Worm (Caenorhabditis elegans) whole organism, mixed stage, embryonic: ENCODE measurements around the gene cwp-5.

Experiments used
- M03D4.4 ChIP-seq: sonication (generic microtip); optimal IDR thresholded peaks from 2 replicates; lab custom pipeline; 2017; ENCODE audit warnings: mild to moderate bottlenecking, missing genetic modification characterization, missing compliant biosample characterization
- blmp-1 ChIP-seq: fragments of 150-350 bp; optimal IDR thresholded peaks from 2 replicates; lab custom pipeline; 2014; ENCODE audit warnings: missing biosample characterization, missing genetic modification characterization
- ceh-39 ChIP-seq: fragments of 150-350 bp; optimal IDR thresholded peaks from 2 replicates; lab custom pipeline; 2014; ENCODE audit warnings: missing biosample characterization, missing genetic modification characterization
- ceh-43 ChIP-seq: fragments of 200-800 bp; sonication (Bioruptor generic); optimal IDR thresholded peaks from 2 replicates; lab custom pipeline; 2018; ENCODE audit warnings: mild to moderate bottlenecking, missing genetic modification characterization, moderate library complexity, missing compliant biosample characterization
- ceh-83 ChIP-seq: fragments of 200-800 bp; sonication (Bioruptor generic); optimal IDR thresholded peaks from 2 replicates; lab custom pipeline; 2018; ENCODE audit warnings: mild to moderate bottlenecking, missing genetic modification characterization, missing compliant biosample characterization
- ces-1 ChIP-seq: fragments of 150-350 bp; optimal IDR thresholded peaks from 2 replicates; lab custom pipeline; 2014; ENCODE audit warnings: missing biosample characterization, missing genetic modification reagents, missing genetic modification characterization
- cnd-1 ChIP-seq: fragments of 200-800 bp; sonication (Bioruptor generic); optimal IDR thresholded peaks from 2 replicates; lab custom pipeline; 2018; ENCODE audit warnings: mild to moderate bottlenecking, missing genetic modification characterization, missing compliant biosample characterization
- drap-1 ChIP-seq: fragments of 200-800 bp; sonication (Bioruptor generic); optimal IDR thresholded peaks from 3 replicates; lab custom pipeline; 2018; ENCODE audit warnings: mild to moderate bottlenecking, missing genetic modification characterization, missing compliant biosample characterization
- elt-1 ChIP-seq: sonication (generic microtip); optimal IDR thresholded peaks from 2 replicates; lab custom pipeline; 2017; ENCODE audit warnings: missing genetic modification characterization, mild to moderate bottlenecking, missing compliant biosample characterization, antibody characterized with exemption, moderate library complexity, borderline replicate concordance; ENCODE audit not compliant: insufficient read depth
- elt-3 ChIP-seq: fragments of 150-350 bp; optimal IDR thresholded peaks from 2 replicates; lab custom pipeline; 2014; ENCODE audit warnings: missing biosample characterization, missing genetic modification characterization
- flh-1 ChIP-seq: fragments of 200-800 bp; sonication (Bioruptor generic); optimal IDR thresholded peaks from 2 replicates; lab custom pipeline; 2018; ENCODE audit warnings: mild to moderate bottlenecking, missing genetic modification characterization, moderate library complexity, missing compliant biosample characterization
- ham-2 ChIP-seq: fragments of 200-800 bp; sonication (Bioruptor generic); optimal IDR thresholded peaks from 2 replicates; lab custom pipeline; 2018; ENCODE audit warnings: mild to moderate bottlenecking, missing genetic modification characterization, missing compliant biosample characterization
- hlh-1 ChIP-seq: fragments of 150-350 bp; optimal IDR thresholded peaks from 2 replicates; lab custom pipeline; 2014; ENCODE audit warnings: missing biosample characterization, missing genetic modification reagents, missing genetic modification characterization
- lin-13 ChIP-seq: fragments of 150-350 bp; optimal IDR thresholded peaks from 2 replicates; lab custom pipeline; 2014; ENCODE audit warnings: missing biosample characterization, missing genetic modification characterization
- lin-32 ChIP-seq: fragments of 200-800 bp; sonication (Bioruptor generic); optimal IDR thresholded peaks from 2 replicates; lab custom pipeline; 2018; ENCODE audit warnings: mild to moderate bottlenecking, missing genetic modification characterization, missing compliant biosample characterization
- lsy-2 ChIP-seq: fragments of 150-350 bp; optimal IDR thresholded peaks from 2 replicates; lab custom pipeline; 2014; ENCODE audit warnings: missing biosample characterization, missing genetic modification characterization
- mab-5 ChIP-seq: fragments of 150-350 bp; optimal IDR thresholded peaks from 2 replicates; lab custom pipeline; 2014; ENCODE audit warnings: missing biosample characterization, missing genetic modification characterization
- mep-1 ChIP-seq: fragments of 150-350 bp; optimal IDR thresholded peaks from 2 replicates; lab custom pipeline; 2017; ENCODE audit warnings: missing biosample characterization, missing genetic modification reagents, missing genetic modification characterization, inconsistent platforms
- mls-2 ChIP-seq: sonication (generic microtip); optimal IDR thresholded peaks from 2 replicates; lab custom pipeline; 2016; ENCODE audit warnings: mild to moderate bottlenecking, missing genetic modification characterization, moderate library complexity, missing compliant biosample characterization
- nhr-237 ChIP-seq: fragments of 150-350 bp; optimal IDR thresholded peaks from 2 replicates; lab custom pipeline; 2014; ENCODE audit warnings: missing biosample characterization, missing genetic modification characterization
- nhr-28 ChIP-seq: fragments of 150-350 bp; optimal IDR thresholded peaks from 2 replicates; lab custom pipeline; 2014; ENCODE audit warnings: missing biosample characterization, missing genetic modification characterization
- pha-4 ChIP-seq: fragments of 150-350 bp; optimal IDR thresholded peaks from 2 replicates; lab custom pipeline; 2018; ENCODE audit warnings: missing biosample characterization, missing genetic modification reagents, missing genetic modification characterization
- sem-2 ChIP-seq: fragments of 200-800 bp; sonication (Bioruptor generic); optimal IDR thresholded peaks from 2 replicates; lab custom pipeline; 2018; ENCODE audit warnings: mild to moderate bottlenecking, missing genetic modification characterization, missing compliant biosample characterization
- snpc-4 ChIP-seq: fragments of 150-350 bp; optimal IDR thresholded peaks from 2 replicates; lab custom pipeline; 2014; ENCODE audit warnings: missing biosample characterization, missing genetic modification characterization
- sptf-1 ChIP-seq: sonication (generic microtip); optimal IDR thresholded peaks from 2 replicates; lab custom pipeline; 2017; ENCODE audit warnings: mild to moderate bottlenecking, missing genetic modification characterization, moderate library complexity, missing compliant biosample characterization
- tbx-8 ChIP-seq: fragments of 200-800 bp; sonication (Bioruptor generic); optimal IDR thresholded peaks from 2 replicates; lab custom pipeline; 2018; ENCODE audit warnings: mild to moderate bottlenecking, missing genetic modification characterization, moderate library complexity, missing compliant biosample characterization
- unc-120 ChIP-seq: sonication (generic microtip); optimal IDR thresholded peaks from 2 replicates; lab custom pipeline; 2017; ENCODE audit warnings: missing genetic modification characterization, missing compliant biosample characterization; ENCODE audit not compliant: poor library complexity, severe bottlenecking
- unc-62 ChIP-seq: fragments of 150-350 bp; optimal IDR thresholded peaks from 2 replicates; lab custom pipeline; 2014; ENCODE audit warnings: missing biosample characterization, missing genetic modification reagents, missing genetic modification characterization
- zip-8 ChIP-seq: fragments of 150-350 bp; optimal IDR thresholded peaks from 2 replicates; lab custom pipeline; 2014; ENCODE audit warnings: missing biosample characterization, missing genetic modification characterization
- ztf-11 ChIP-seq: fragments of 150-350 bp; optimal IDR thresholded peaks from 2 replicates; lab custom pipeline; 2014; ENCODE audit warnings: missing biosample characterization, missing genetic modification characterization

Gene cwp-5

DNA sequence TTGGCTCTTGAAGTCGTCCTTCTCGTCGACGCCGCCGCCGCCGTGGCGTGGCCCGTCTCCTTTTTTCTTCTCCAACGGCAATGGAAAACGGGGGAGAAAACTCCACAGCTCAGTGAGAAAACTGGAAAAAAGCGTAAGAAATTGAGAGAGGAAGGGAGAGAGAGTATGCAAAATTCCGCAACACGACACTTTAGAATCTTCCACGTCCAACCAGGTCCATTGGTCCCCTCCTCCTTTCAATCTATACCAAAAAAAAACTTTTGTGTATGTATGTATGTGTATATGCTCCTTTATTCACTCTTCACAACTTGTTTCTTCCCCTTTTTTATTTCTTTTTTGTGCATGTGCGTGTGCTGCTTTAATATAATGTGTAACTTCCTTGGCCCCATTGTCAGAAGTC is 19.3 kb upstream of the cwp-5 start:
- TF ChIP-seq mab-5 (tag; lab: Kevin White, UChicago): no peak
- TF ChIP-seq mep-1 (tag; lab: Kevin White, UChicago): no peak
- TF ChIP-seq unc-120 (tag; lab: Kevin White, UChicago): no peak
- no peak for TF ChIP-seq hlh-1
- TF ChIP-seq lsy-2: no peak
- no peak for TF ChIP-seq unc-62

DNA sequence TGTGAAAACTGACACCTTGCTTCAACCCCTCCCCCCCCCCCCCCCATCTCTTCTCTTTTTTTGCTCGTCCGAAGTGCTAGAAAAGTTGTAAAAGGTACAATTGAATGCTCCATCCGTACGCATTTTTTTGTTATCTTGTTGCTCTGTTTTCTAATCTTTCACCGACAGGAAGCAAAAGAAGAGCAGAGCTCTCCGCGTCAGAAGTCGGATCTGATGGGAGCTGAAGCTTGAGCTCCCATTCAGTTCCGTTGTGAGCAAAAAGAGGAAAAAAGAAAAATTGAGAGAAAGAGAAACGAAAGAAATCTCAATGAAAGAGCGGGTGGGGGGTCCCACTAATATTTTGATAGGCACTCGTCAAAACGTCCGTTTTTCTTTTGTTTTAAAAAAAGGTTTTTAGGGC is 17.1 kb upstream of the cwp-5 start:
- TF ChIP-seq unc-120 (tag; lab: Kevin White, UChicago): peak; percentile 24
- no peak for TF ChIP-seq cnd-1
- TF ChIP-seq, all 35 proteins: peak for 1

DNA sequence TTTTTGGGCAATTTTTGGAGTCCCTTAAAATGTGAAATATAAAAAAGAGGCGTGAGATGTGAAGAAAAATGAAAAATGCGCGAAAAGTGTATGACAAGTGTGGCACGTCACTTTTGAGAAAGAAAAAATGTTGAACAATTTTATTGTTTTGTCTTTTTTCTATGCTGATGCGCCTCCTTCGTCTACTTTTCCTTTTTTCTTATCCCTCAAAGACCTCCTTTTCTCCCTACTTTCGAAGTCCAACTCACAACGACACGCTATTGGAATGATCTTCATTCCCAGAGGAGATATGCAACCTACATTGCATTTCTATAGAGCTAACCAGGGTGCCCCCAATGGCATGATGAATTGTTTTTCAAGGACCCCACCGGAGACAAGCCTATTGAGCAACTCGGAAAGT is 16.2 kb upstream of the cwp-5 start:
- TF ChIP-seq ham-2 (GFP tag; lab: Kevin White, UChicago) (no peak), pha-4 (tag; lab: Kevin White, UChicago) (no peak), nhr-28 (no peak), tbx-8 (no peak), lin-32 (GFP tag; lab: Kevin White, UChicago) (no peak), mls-2 (no peak), blmp-1 (tag; lab: Kevin White, UChicago) (no peak), ceh-39 (tag; lab: Kevin White, UChicago) (no peak)

DNA sequence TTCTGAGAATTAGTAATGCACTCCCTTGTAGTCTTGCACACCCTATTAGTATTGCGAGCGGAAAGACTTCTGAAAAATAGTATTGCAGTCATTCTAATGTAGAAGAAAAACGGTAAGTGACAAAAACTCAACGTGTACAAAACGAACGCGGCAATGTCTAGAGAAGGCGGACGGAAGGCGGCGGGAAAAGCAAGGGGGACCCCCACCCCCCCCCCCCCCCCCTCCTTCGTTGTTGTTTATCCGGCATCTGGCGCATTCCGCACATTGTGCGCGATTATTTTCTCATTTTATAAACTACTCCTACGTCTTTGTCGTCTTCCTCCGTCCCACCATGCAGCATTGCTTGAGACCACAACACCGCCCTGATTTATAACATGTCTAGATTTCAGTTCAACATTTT is 12.6 kb upstream of the cwp-5 start:
- TF ChIP-seq drap-1 (GFP tag; lab: Kevin White, UChicago): no peak
- TF ChIP-seq M03D4.4 (tag; lab: Kevin White, UChicago): no peak
- no peak for TF ChIP-seq sptf-1 (tag; lab: Kevin White, UChicago)
- no peak for TF ChIP-seq mls-2
- TF ChIP-seq flh-1 (GFP tag; lab: Kevin White, UChicago): no peak
- no peak for TF ChIP-seq elt-3
- no peak for TF ChIP-seq unc-120 (tag; lab: Kevin White, UChicago)
- no peak for TF ChIP-seq sem-2
- TF ChIP-seq lin-13 (tag; lab: Kevin White, UChicago): no peak
- no peak for TF ChIP-seq ztf-11 (tag; lab: Kevin White, UChicago)
- TF ChIP-seq mab-5 (tag; lab: Kevin White, UChicago): no peak
- no peak for TF ChIP-seq mep-1 (tag; lab: Kevin White, UChicago)
- TF ChIP-seq, all 35 proteins: peak for 0

DNA sequence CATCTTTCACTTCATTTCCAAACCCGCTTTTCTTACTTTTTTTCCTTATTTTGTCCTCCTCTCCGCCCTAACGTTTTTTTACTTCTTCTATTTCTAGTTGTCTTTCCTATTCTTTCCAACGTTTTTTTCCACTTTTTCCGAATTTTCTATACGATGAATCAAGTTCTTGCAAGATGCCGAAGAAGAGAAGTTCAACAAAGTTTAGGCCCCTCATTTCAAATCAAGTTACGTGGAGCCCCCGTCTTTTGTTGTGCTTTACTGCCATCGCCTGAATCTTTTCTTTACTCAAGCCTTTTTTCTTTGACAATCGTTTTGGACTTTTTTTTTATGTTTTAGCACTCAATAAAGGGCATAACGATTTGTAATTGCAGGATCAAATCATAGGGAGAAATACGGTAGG is 11.6 kb upstream of the cwp-5 start, which contains the start of gene unc-9:
TSS of gene unc-9 (plus strand) at position 370 of the 400 bp plus-strand sequence.
- TF ChIP-seq snpc-4 (tag; lab: Kevin White, UChicago): no peak
- peak; percentile 58 for TF ChIP-seq ces-1

DNA sequence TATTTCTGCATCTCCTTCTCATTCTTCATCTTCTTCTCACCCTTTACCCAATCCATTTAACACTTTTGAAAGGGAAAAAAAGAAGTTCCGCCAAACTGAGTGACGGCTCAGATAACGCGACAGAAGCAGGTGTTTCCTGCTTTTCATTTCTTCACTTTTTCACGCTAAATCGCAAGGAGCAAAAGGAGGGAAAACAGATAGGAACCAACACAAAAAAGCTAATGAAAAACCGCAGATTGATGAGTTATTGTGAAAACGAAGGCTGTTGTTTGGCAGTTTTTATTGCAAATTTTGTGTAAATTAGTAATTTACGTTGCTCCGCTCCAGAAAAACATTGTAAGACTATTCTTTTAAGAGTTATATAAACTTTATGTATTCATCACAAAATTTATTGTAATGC is 10.6 kb upstream of the cwp-5 start:
- TF ChIP-seq nhr-237 (no peak), mls-2 (no peak), nhr-28 (no peak), elt-1 (tag; lab: Kevin White, UChicago) (no peak), lin-32 (GFP tag; lab: Kevin White, UChicago) (no peak), ceh-43 (no peak), ceh-83 (GFP tag; lab: Kevin White, UChicago) (no peak)

DNA sequence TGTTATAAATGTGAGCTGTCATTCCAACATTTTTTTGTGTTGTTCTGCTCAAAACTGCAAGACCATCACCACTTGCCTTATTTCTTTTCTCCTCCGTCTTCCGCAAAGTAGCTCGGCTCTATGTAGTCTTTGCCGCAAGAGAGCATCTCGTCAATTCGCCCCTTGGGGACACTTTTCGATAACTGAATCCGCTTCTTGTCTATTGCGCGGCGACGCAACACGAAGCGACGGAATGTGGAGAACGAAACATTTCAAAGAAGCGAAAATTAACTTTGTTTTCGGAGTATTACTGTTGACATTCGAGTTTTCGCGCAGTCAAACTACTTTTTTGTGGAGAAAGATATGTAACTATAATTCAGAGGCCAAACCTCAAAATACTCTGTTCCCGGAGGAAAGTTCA is 8.4 kb upstream of the cwp-5 start:
- no peak for TF ChIP-seq M03D4.4 (tag; lab: Kevin White, UChicago)
- no peak for TF ChIP-seq drap-1 (GFP tag; lab: Kevin White, UChicago)
- peak; percentile 79 for TF ChIP-seq ces-1
- no peak for TF ChIP-seq zip-8
